Worm (Caenorhabditis elegans) whole organism, L2 larva: Measurements from ENCODE around the gene delm-1.

Experiments
- C34F6.9 ChIP-seq: fragments of 150-350 bp; optimal IDR thresholded peaks from 2 replicates; lab custom pipeline; 2014; ENCODE audit warnings: missing biosample characterization, missing genetic modification characterization
- F13H6.1 ChIP-seq: sonication (generic microtip); optimal IDR thresholded peaks from 2 replicates; lab custom pipeline; 2016; ENCODE audit warnings: missing genetic modification characterization, missing compliant biosample characterization
- R02D3.7 ChIP-seq: fragments of 150-350 bp; optimal IDR thresholded peaks from 2 replicates; lab custom pipeline; 2014; ENCODE audit warnings: missing biosample characterization, missing genetic modification characterization
- ZK546.5 ChIP-seq: sonication (generic microtip); optimal IDR thresholded peaks from 2 replicates; lab custom pipeline; 2017; ENCODE audit warnings: missing biosample characterization, missing genetic modification characterization
- alr-1 ChIP-seq: fragments of 150-350 bp; optimal IDR thresholded peaks from 2 replicates; lab custom pipeline; 2014; ENCODE audit warnings: missing biosample characterization, missing genetic modification characterization
- aly-2 ChIP-seq: fragments of 150-350 bp; optimal IDR thresholded peaks from 2 replicates; lab custom pipeline; 2014; ENCODE audit warnings: missing biosample characterization, missing genetic modification characterization
- ama-1 ChIP-seq: fragments of 150-350 bp; optimal IDR thresholded peaks from 2 replicates; lab custom pipeline; 2018; ENCODE audit warnings: inconsistent platforms
- blmp-1 ChIP-seq: sonication (generic microtip); optimal IDR thresholded peaks from 2 replicates; lab custom pipeline; 2017; ENCODE audit warnings: missing genetic modification characterization, mild to moderate bottlenecking, missing compliant biosample characterization, antibody characterized with exemption, moderate library complexity; ENCODE audit not compliant: insufficient read depth
- ceh-16 ChIP-seq: fragments of 150-350 bp; optimal IDR thresholded peaks from 2 replicates; lab custom pipeline; 2014; ENCODE audit warnings: missing biosample characterization, missing genetic modification characterization
- ceh-82 ChIP-seq: fragments of 150-350 bp; optimal IDR thresholded peaks from 2 replicates; lab custom pipeline; 2014; ENCODE audit warnings: missing biosample characterization, missing genetic modification characterization
- crh-2 ChIP-seq: sonication (generic microtip); optimal IDR thresholded peaks from 2 replicates; lab custom pipeline; 2017; ENCODE audit warnings: missing biosample characterization, missing genetic modification characterization
- dmd-4 ChIP-seq: sonication (generic microtip); optimal IDR thresholded peaks from 2 replicates; lab custom pipeline; 2017; ENCODE audit warnings: missing biosample characterization, missing genetic modification characterization
- egl-27 ChIP-seq: sonication (generic microtip); optimal IDR thresholded peaks from 3 replicates; lab custom pipeline; 2017; ENCODE audit warnings: missing biosample characterization, missing genetic modification reagents, missing genetic modification characterization
- elt-1 ChIP-seq: fragments of 150-350 bp; optimal IDR thresholded peaks from 2 replicates; lab custom pipeline; 2014; ENCODE audit warnings: missing biosample characterization, missing genetic modification characterization
- elt-3 ChIP-seq: sonication (generic microtip); optimal IDR thresholded peaks from 2 replicates; lab custom pipeline; 2017; ENCODE audit warnings: missing biosample characterization, missing genetic modification characterization
- fos-1 ChIP-seq: fragments of 150-350 bp; optimal IDR thresholded peaks from 2 replicates; lab custom pipeline; 2014; ENCODE audit warnings: missing biosample characterization, missing genetic modification characterization
- lin-11 ChIP-seq: fragments of 150-350 bp; sonication (generic microtip); optimal IDR thresholded peaks from 2 replicates; lab custom pipeline; 2014; ENCODE audit warnings: missing biosample characterization, missing genetic modification characterization, inconsistent platforms, mixed read lengths
- lin-13 ChIP-seq: fragments of 150-350 bp; optimal IDR thresholded peaks from 2 replicates; lab custom pipeline; 2014; ENCODE audit warnings: missing biosample characterization, missing genetic modification reagents, missing genetic modification characterization
- lin-39 ChIP-seq: fragments of 150-350 bp; optimal IDR thresholded peaks from 2 replicates; lab custom pipeline; 2014; ENCODE audit warnings: missing biosample characterization, missing genetic modification reagents, missing genetic modification characterization
- lsy-2 ChIP-seq, 2 experiments: fragments of 150-350 bp in 1 of 2; sonication (generic microtip) in 1 of 2; optimal IDR thresholded peaks; 2 replicates each; lab custom pipeline; 2014 to 2017; ENCODE audit warnings: missing biosample characterization in 2 of 2, missing genetic modification characterization in 2 of 2
- mab-5 ChIP-seq: fragments of 150-350 bp; optimal IDR thresholded peaks from 2 replicates; lab custom pipeline; 2014; ENCODE audit warnings: missing biosample characterization, missing genetic modification characterization
- mdl-1 ChIP-seq, 2 experiments: fragments of 150-350 bp in 1 of 2; sonication (generic microtip) in 1 of 2; optimal IDR thresholded peaks; 2 replicates each; lab custom pipeline; 2017; ENCODE audit warnings: missing biosample characterization in 2 of 2, missing genetic modification characterization in 2 of 2
- nhr-10 ChIP-seq: sonication (generic microtip); optimal IDR thresholded peaks from 2 replicates; lab custom pipeline; 2017; ENCODE audit warnings: missing biosample characterization, missing genetic modification characterization
- nhr-11 ChIP-seq: fragments of 150-350 bp; optimal IDR thresholded peaks from 2 replicates; lab custom pipeline; 2014; ENCODE audit warnings: missing biosample characterization, missing genetic modification characterization
- nhr-129 ChIP-seq: fragments of 150-350 bp; optimal IDR thresholded peaks from 2 replicates; lab custom pipeline; 2014; ENCODE audit warnings: missing biosample characterization, missing genetic modification characterization
- nhr-21 ChIP-seq: fragments of 150-350 bp; optimal IDR thresholded peaks from 2 replicates; lab custom pipeline; 2014; ENCODE audit warnings: missing biosample characterization, missing genetic modification characterization
- nhr-23 ChIP-seq: fragments of 150-350 bp; optimal IDR thresholded peaks from 2 replicates; lab custom pipeline; 2014; ENCODE audit warnings: missing biosample characterization, missing genetic modification reagents, missing genetic modification characterization
- nhr-237 ChIP-seq: fragments of 150-350 bp; optimal IDR thresholded peaks from 2 replicates; lab custom pipeline; 2014; ENCODE audit warnings: missing biosample characterization, missing genetic modification characterization
- nhr-6 ChIP-seq: fragments of 150-350 bp; optimal IDR thresholded peaks from 2 replicates; lab custom pipeline; 2014; ENCODE audit warnings: missing biosample characterization, missing genetic modification characterization
- nhr-77 ChIP-seq: fragments of 150-350 bp; optimal IDR thresholded peaks from 2 replicates; lab custom pipeline; 2014; ENCODE audit warnings: missing biosample characterization, missing genetic modification characterization
- peb-1 ChIP-seq: fragments of 150-350 bp; optimal IDR thresholded peaks from 2 replicates; lab custom pipeline; 2014; ENCODE audit warnings: missing biosample characterization, missing genetic modification characterization
- sem-4 ChIP-seq: fragments of 150-350 bp; optimal IDR thresholded peaks from 2 replicates; lab custom pipeline; 2014; ENCODE audit warnings: missing biosample characterization, missing genetic modification reagents, missing genetic modification characterization
- skn-1 ChIP-seq: sonication (generic microtip); optimal IDR thresholded peaks from 2 replicates; lab custom pipeline; 2017; ENCODE audit warnings: missing biosample characterization, missing genetic modification characterization
- sma-3 ChIP-seq: sonication (generic microtip); optimal IDR thresholded peaks from 2 replicates; lab custom pipeline; 2016; ENCODE audit warnings: missing genetic modification reagents, missing genetic modification characterization, missing compliant biosample characterization
- sma-9 ChIP-seq, 2 experiments: fragments of 150-350 bp in 1 of 2; sonication (generic microtip) in 1 of 2; optimal IDR thresholded peaks; 2 replicates each; lab custom pipeline; 2014 to 2016; ENCODE audit warnings: missing genetic modification characterization in 2 of 2, mild to moderate bottlenecking in 1 of 2, missing biosample characterization in 1 of 2, missing compliant biosample characterization in 1 of 2, missing genetic modification reagents in 1 of 2, moderate library complexity in 1 of 2
- snpc-4 ChIP-seq: fragments of 150-350 bp; optimal IDR thresholded peaks from 2 replicates; lab custom pipeline; 2014; ENCODE audit warnings: missing biosample characterization, missing genetic modification characterization
- unc-39 ChIP-seq: fragments of 150-350 bp; optimal IDR thresholded peaks from 2 replicates; lab custom pipeline; 2014; ENCODE audit warnings: missing biosample characterization, missing genetic modification characterization
- unc-55 ChIP-seq: fragments of 150-350 bp; sonication (generic microtip); optimal IDR thresholded peaks from 3 replicates; lab custom pipeline; 2014; ENCODE audit warnings: missing biosample characterization, missing genetic modification reagents, missing genetic modification characterization
- unc-62 ChIP-seq: fragments of 150-350 bp; optimal IDR thresholded peaks from 2 replicates; lab custom pipeline; 2014; ENCODE audit warnings: missing biosample characterization, missing genetic modification reagents, missing genetic modification characterization
- zag-1 ChIP-seq: fragments of 150-350 bp; optimal IDR thresholded peaks from 2 replicates; lab custom pipeline; 2014; ENCODE audit warnings: missing biosample characterization, missing genetic modification characterization
- ztf-1 ChIP-seq: fragments of 200-800 bp; sonication (Bioruptor generic); conservative IDR thresholded peaks from 2 replicates; pipeline ENCODE4 v1.3.6; 2022; ENCODE audit warnings: missing genetic modification characterization, missing compliant biosample characterization
- ztf-11 ChIP-seq: sonication (generic microtip); optimal IDR thresholded peaks from 2 replicates; lab custom pipeline; 2017; ENCODE audit warnings: missing biosample characterization, missing genetic modification characterization
- ztf-4 ChIP-seq: fragments of 150-350 bp; optimal IDR thresholded peaks from 2 replicates; lab custom pipeline; 2014; ENCODE audit warnings: missing biosample characterization, missing genetic modification characterization

The delm-1 gene

ce11 chrIV:9114078-9114477 is 21.2 kb downstream of the delm-1 start:
- TF ChIP-seq peb-1 (tag; lab: Kevin White, UChicago) = no peak
- no peak for TF ChIP-seq unc-62 (GFP tag; lab: Kevin White, UChicago)
- no peak for TF ChIP-seq nhr-6 (tag; lab: Kevin White, UChicago)
- no peak for TF ChIP-seq lsy-2 (tag; optimal IDR thresholded peaks at IDR 0.05; lab: Kevin White, UChicago)
- no peak for TF ChIP-seq nhr-237 (tag; lab: Kevin White, UChicago)
- TF ChIP-seq egl-27 (tag; lab: Kevin White, UChicago) = no peak
- TF ChIP-seq fos-1 = no peak
- TF ChIP-seq skn-1 (tag; lab: Kevin White, UChicago) = no peak
- TF ChIP-seq sma-9 (GFP tag; optimal IDR thresholded peaks at IDR 0.05; lab: Kevin White, UChicago) = no peak
- no peak for TF ChIP-seq sma-9 (tag; optimal IDR thresholded peaks at IDR 0.05; lab: Kevin White, UChicago)
- no peak for TF ChIP-seq blmp-1 (tag; lab: Kevin White, UChicago)
- no peak for TF ChIP-seq sem-4 (tag; lab: Kevin White, UChicago)
- no peak for TF ChIP-seq lin-11 (tag; lab: Kevin White, UChicago)
- no peak for TF ChIP-seq nhr-11
- TF ChIP-seq nhr-21 (tag; lab: Kevin White, UChicago) = no peak
- no peak for TF ChIP-seq nhr-10 (tag; lab: Kevin White, UChicago)
- TF ChIP-seq ztf-11 (tag; lab: Kevin White, UChicago) = no peak

ce11 chrIV:9112019-9112418 is 23.3 kb downstream of the delm-1 start:
- TF ChIP-seq lin-39 (tag; lab: Kevin White, UChicago) = no peak
- peak; percentile 0 for TF ChIP-seq nhr-21 (tag; lab: Kevin White, UChicago)
- no peak for TF ChIP-seq unc-39
- peak; percentile 93 for TF ChIP-seq fos-1
- peak; percentile 76 for TF ChIP-seq blmp-1 (tag; lab: Kevin White, UChicago)
- TF ChIP-seq, all 48 proteins: peak for 3

DNA sequence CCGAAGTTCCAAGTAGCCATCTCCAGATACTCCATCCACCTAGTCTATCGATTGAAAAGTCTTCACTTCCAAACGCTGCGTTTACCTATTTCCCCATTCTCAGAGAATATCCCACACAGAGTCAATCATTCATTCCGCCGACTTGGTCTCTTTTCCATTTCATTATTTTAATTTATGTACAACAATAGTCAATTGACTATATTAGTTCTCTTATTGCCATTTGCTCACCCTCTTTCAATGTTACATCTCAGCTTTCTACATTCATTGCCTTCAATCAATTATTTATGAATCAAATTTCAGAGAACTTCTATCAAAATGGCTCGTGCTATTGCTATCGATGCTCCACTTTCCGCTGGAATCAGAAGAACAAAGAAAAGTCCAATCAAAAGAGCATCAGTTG is 26.6 kb downstream of the delm-1 start, which contains the start of gene aly-1:
aly-1 (plus strand) TSS at position 301 of the 400 bp plus-strand sequence.
- TF ChIP-seq nhr-129 (tag; lab: Kevin White, UChicago) (no peak), nhr-6 (tag; lab: Kevin White, UChicago) (no peak), R02D3.7 (tag; lab: Kevin White, UChicago) (no peak), sem-4 (tag; lab: Kevin White, UChicago) (no peak)

DNA sequence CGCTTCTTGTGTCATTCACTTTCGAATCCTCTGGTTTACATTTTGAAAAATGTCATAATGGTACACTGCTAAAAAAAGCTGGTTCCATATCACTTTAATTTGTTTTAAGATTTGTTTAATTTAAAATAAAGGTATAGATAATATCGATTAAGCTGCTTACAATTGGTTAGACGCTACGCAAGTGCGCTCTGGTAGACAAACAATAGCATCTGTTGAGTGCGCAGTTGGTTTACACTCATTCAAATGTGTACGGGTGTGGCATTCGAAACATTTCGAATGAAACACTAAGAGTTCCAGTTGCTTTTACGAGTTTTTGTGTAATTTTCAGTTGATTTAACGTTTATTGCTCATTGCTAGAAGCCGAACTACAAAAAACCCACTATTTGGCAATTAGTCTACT is 27.8 kb downstream of the delm-1 start:
- TF ChIP-seq nhr-237 (tag; lab: Kevin White, UChicago) (no peak), fos-1 (peak; percentile 23), lin-13 (no peak), R02D3.7 (tag; lab: Kevin White, UChicago) (no peak), aly-2 (no peak), mab-5 (no peak), ztf-1 (GFP tag; lab: Robert Waterston, UW) (no peak), elt-1 (tag; lab: Kevin White, UChicago) (no peak), lsy-2 (tag; optimal IDR thresholded peaks at IDR 0.05; lab: Kevin White, UChicago) (peak in 1 of 2 experiments; percentile 70), peb-1 (tag; lab: Kevin White, UChicago) (no peak), egl-27 (tag; lab: Kevin White, UChicago) (no peak), nhr-77 (tag; lab: Kevin White, UChicago) (no peak), skn-1 (tag; lab: Kevin White, UChicago) (no peak), lin-11 (tag; lab: Kevin White, UChicago) (no peak), ceh-16 (tag; lab: Kevin White, UChicago) (no peak), sem-4 (tag; lab: Kevin White, UChicago) (no peak), nhr-10 (tag; lab: Kevin White, UChicago) (no peak), dmd-4 (tag; lab: Kevin White, UChicago) (no peak), nhr-21 (tag; lab: Kevin White, UChicago) (no peak), snpc-4 (no peak), F13H6.1 (tag; lab: Kevin White, UChicago) (no peak), ama-1 (no peak), blmp-1 (tag; lab: Kevin White, UChicago) (no peak), crh-2 (tag; lab: Kevin White, UChicago) (peak; percentile 7), ztf-11 (tag; lab: Kevin White, UChicago) (no peak), nhr-23 (tag; lab: Kevin White, UChicago) (no peak), elt-3 (tag; lab: Kevin White, UChicago) (no peak), nhr-6 (tag; lab: Kevin White, UChicago) (no peak), zag-1 (no peak), unc-55 (GFP tag; lab: Kevin White, UChicago) (peak; percentile 58), unc-39 (no peak), mdl-1 (tag; optimal IDR thresholded peaks at IDR 0.05; lab: Kevin White, UChicago) (no peak), unc-62 (GFP tag; lab: Kevin White, UChicago) (no peak), alr-1 (tag; lab: Kevin White, UChicago) (no peak), lin-39 (tag; lab: Kevin White, UChicago) (no peak), sma-9 (GFP tag; optimal IDR thresholded peaks at IDR 0.05; lab: Kevin White, UChicago) (no peak), sma-9 (tag; optimal IDR thresholded peaks at IDR 0.05; lab: Kevin White, UChicago) (no peak), sma-3 (GFP tag; lab: Kevin White, UChicago) (no peak), ZK546.5 (tag; lab: Kevin White, UChicago) (no peak), ztf-4 (tag; lab: Kevin White, UChicago) (no peak), C34F6.9 (peak; percentile 85), ceh-82 (tag; lab: Kevin White, UChicago) (no peak), nhr-129 (tag; lab: Kevin White, UChicago) (peak; percentile 65)
